Worm (Caenorhabditis elegans): Measurements from ENCODE around the gene cfap-36.

- TF ChIP-seq nhr-85 (tag) (no peak), unc-130 (tag; optimal IDR thresholded peaks at IDR 0.05) (no peak)
Measured at ce11 chrV:127882-128281, 44.1 kb downstream of the cfap-36 start, which contains the start of the genes W03F9.2 and sftb-2.

Data from whole organism, L1 larva.